Worm (Caenorhabditis elegans): ENCODE measurements around the gene spcs-3.

spcs-3 gene

DNA sequence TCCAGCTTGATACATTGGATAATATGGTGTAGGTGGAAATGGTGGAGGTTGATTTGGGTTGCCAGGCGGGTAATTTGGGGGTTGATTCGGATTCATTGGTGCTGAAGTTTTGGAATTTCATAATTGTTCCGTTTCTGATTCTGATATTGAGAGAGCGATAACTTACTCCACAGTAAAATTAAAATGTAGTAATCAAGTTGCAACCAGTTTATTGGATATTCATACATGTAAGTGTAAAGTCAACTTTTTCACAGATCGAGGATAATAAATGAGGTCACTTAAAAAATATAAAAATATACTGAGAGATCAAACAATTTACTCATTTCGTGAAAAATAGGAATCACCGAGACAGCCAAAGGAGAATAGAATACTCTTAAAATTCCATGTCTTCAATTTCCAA lies 16.9 kb upstream of the spcs-3 start, which contains the start of gene mdt-30:
mdt-30 (minus strand) TSS at position 101 of the 400 bp plus-strand sequence.
- no peak for TF ChIP-seq xbp-1 (tag; optimal IDR thresholded peaks at IDR 0.05)
- no peak for TF ChIP-seq swsn-7 (tag; optimal IDR thresholded peaks at IDR 0.05)
- TF ChIP-seq C34B4.2 (tag; optimal IDR thresholded peaks at IDR 0.05), result no peak
- TF ChIP-seq grh-1 (GFP tag; IDR thresholded peaks at IDR 0.05), result no peak
- TF ChIP-seq ets-5 (GFP tag; IDR thresholded peaks at IDR 0.05), result no peak
- no peak for TF ChIP-seq snu-23 (GFP tag; optimal IDR thresholded peaks at IDR 0.05)
- TF ChIP-seq aha-1 (tag; optimal IDR thresholded peaks at IDR 0.05), result no peak
- no peak for TF ChIP-seq fkh-4 (tag; optimal IDR thresholded peaks at IDR 0.05; ENCODE audit: borderline replicate concordance)
- TF ChIP-seq snpc-4 (tag; optimal IDR thresholded peaks at IDR 0.05), result no peak
- no peak for TF ChIP-seq ceh-63 (GFP tag; optimal IDR thresholded peaks at IDR 0.05)
- no peak for TF ChIP-seq unc-98 (GFP tag; IDR thresholded peaks at IDR 0.05)
- no peak for TF ChIP-seq nhr-19 (GFP tag; conservative IDR thresholded peaks at IDR 0.05)
- no peak for TF ChIP-seq aly-2 (tag; optimal IDR thresholded peaks at IDR 0.05)
- no peak for TF ChIP-seq pag-3 (tag; optimal IDR thresholded peaks at IDR 0.05; ENCODE audit: borderline replicate concordance, insufficient read depth)
- TF ChIP-seq efl-3 (GFP tag; optimal IDR thresholded peaks at IDR 0.05), result no peak

DNA sequence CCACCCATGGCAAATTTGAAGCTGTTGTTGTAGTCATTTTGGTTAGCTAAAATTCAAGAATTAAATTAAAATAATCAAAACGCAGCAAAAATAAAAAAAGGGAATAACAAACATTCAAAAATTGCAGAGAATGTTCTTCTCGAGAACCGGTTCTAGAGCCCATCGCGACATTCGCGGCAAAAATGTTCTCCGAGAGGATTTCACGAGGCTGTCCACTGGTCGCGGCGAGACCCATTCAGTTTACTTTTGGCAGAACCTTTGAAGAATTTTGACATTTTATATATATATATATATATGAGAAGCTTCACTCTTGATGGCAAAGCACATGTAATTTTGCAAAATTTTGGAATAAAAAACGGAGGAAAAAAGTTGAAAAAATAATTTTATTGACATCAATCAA lies 15.3 kb upstream of the spcs-3 start, which contains the start of gene F44B9.8:
F44B9.8 (minus strand) TSS at position 163 of the 400 bp plus-strand sequence.
- TF ChIP-seq skn-1 (tag; optimal IDR thresholded peaks at IDR 0.05) (peak; percentile 35), C16A3.4 (tag; optimal IDR thresholded peaks at IDR 0.05) (peak; percentile 71), elt-3 (tag; optimal IDR thresholded peaks at IDR 0.05) (peak in 1 of 6 experiments; percentile 71), nhr-237 (tag; optimal IDR thresholded peaks at IDR 0.05) (no peak), sup-37 (GFP tag; optimal IDR thresholded peaks at IDR 0.05) (no peak), nhr-47 (tag; optimal IDR thresholded peaks at IDR 0.05) (peak; percentile 50), lir-3 (tag; optimal IDR thresholded peaks at IDR 0.05; ENCODE audit: poor library complexity) (peak; percentile 24), grh-1 (GFP tag; IDR thresholded peaks at IDR 0.05) (peak; percentile 86), tlp-1 (tag; optimal IDR thresholded peaks at IDR 0.05) (no peak), ama-1 (optimal IDR thresholded peaks at IDR 0.05) (no peak), nhr-19 (GFP tag; conservative IDR thresholded peaks at IDR 0.05) (peak; percentile 66), efl-1 (optimal IDR thresholded peaks at IDR 0.05) (peak; percentile 72 to 76), efl-1 (GFP tag; optimal IDR thresholded peaks at IDR 0.05 in 1 of 2) (peak; percentile 73 to 95), unc-130 (tag; optimal IDR thresholded peaks at IDR 0.05) (peak; percentile 73), ces-1 (GFP tag; optimal IDR thresholded peaks at IDR 0.05) (no peak), nhr-71 (tag; optimal IDR thresholded peaks at IDR 0.05) (peak; percentile 69), swsn-7 (tag; optimal IDR thresholded peaks at IDR 0.05) (peak; percentile 67), mep-1 (tag; optimal IDR thresholded peaks at IDR 0.05) (peak; percentile 68), blmp-1 (tag; optimal IDR thresholded peaks at IDR 0.05) (peak; percentile 19), nhr-20 (tag; optimal IDR thresholded peaks at IDR 0.05) (peak; percentile 72), snu-23 (GFP tag; optimal IDR thresholded peaks at IDR 0.05) (peak; percentile 76), ceh-90 (tag; optimal IDR thresholded peaks at IDR 0.05) (no peak), ceh-82 (tag; optimal IDR thresholded peaks at IDR 0.05) (peak in 1 of 3 experiments; percentile 52), lsy-2 (tag; optimal IDR thresholded peaks at IDR 0.05) (peak; percentile 76 to 80), lin-15B (tag; optimal IDR thresholded peaks at IDR 0.05) (peak; percentile 70), mdl-1 (tag; optimal IDR thresholded peaks at IDR 0.05) (peak in 1 of 2 experiments; percentile 32), nhr-90 (tag; optimal IDR thresholded peaks at IDR 0.05; ENCODE audit: poor library complexity) (peak; percentile 55), rnt-1 (tag; optimal IDR thresholded peaks at IDR 0.05) (peak; percentile 62), F16B12.6 (tag; optimal IDR thresholded peaks at IDR 0.05) (peak; percentile 29), aha-1 (tag; optimal IDR thresholded peaks at IDR 0.05) (no peak), ztf-4 (tag; optimal IDR thresholded peaks at IDR 0.05) (peak; percentile 12), tbx-2 (tag; optimal IDR thresholded peaks at IDR 0.05) (peak; percentile 55), nhr-85 (tag) (peak; percentile 79), hlh-4 (tag; optimal IDR thresholded peaks at IDR 0.05) (no peak), lin-35 (GFP tag; optimal IDR thresholded peaks at IDR 0.05) (peak; percentile 72 to 80), ztf-11 (tag; optimal IDR thresholded peaks at IDR 0.05) (peak in 1 of 2 experiments; percentile 20), dpl-1 (GFP tag; optimal IDR thresholded peaks at IDR 0.05) (peak; percentile 60 to 82 (median 76)), snpc-4 (tag; optimal IDR thresholded peaks at IDR 0.05) (no peak), C04F5.9 (tag; optimal IDR thresholded peaks at IDR 0.05) (peak; percentile 7), xbp-1 (tag; optimal IDR thresholded peaks at IDR 0.05) (peak; percentile 69), vab-15 (tag; optimal IDR thresholded peaks at IDR 0.05) (no peak), fkh-10 (GFP tag; optimal IDR thresholded peaks at IDR 0.05) (no peak), lin-14 (GFP tag; optimal IDR thresholded peaks at IDR 0.05) (peak; percentile 78)
